Fruit fly (Drosophila melanogaster) whole organism, embryonic: Measurements from ENCODE around the gene CG8814.

Experiments
- ATbp ChIP-seq: fragments of 200-800 bp; sonication (Bioruptor generic); optimal IDR thresholded peaks from 2 replicates; lab custom pipeline; 2017; ENCODE audit warnings: missing biosample characterization, mild to moderate bottlenecking, missing genetic modification characterization, missing genetic modification reagents
- Aef1 ChIP-seq: fragments of 200-800 bp; sonication (Bioruptor generic); IDR thresholded peaks from 3 replicates; pipeline ENCODE4 v1.3.6; 2022; ENCODE audit warnings: missing biosample characterization, missing genetic modification characterization
- Atf-2 ChIP-seq: fragments of 200-800 bp; sonication (Bioruptor generic); optimal IDR thresholded peaks from 2 replicates; lab custom pipeline; 2016; ENCODE audit warnings: missing biosample characterization, missing genetic modification characterization
- CG1024 ChIP-seq: fragments of 200-800 bp; sonication (Bioruptor generic); IDR thresholded peaks from 2 replicates; pipeline ENCODE4 v1.3.6; 2022; ENCODE audit warnings: missing biosample characterization, missing genetic modification characterization
- CG14710 ChIP-seq: fragments of 200-800 bp; sonication (Bioruptor generic); optimal IDR thresholded peaks from 3 replicates; lab custom pipeline; 2019; ENCODE audit warnings: missing biosample characterization, mild to moderate bottlenecking, missing genetic modification characterization, moderate library complexity
- CG1603 ChIP-seq: fragments of 200-800 bp; sonication (Bioruptor generic); optimal IDR thresholded peaks from 2 replicates; lab custom pipeline; 2019; ENCODE audit warnings: missing biosample characterization, mild to moderate bottlenecking, missing genetic modification characterization, moderate library complexity
- CG16779 ChIP-seq: fragments of 200-800 bp; sonication (Bioruptor generic); IDR thresholded peaks from 2 replicates; pipeline ENCODE4 v1.3.6; 2022; ENCODE audit warnings: missing biosample characterization, missing genetic modification characterization
- CG17802 ChIP-seq: fragments of 200-800 bp; sonication (Bioruptor generic); optimal IDR thresholded peaks from 2 replicates; lab custom pipeline; 2018; ENCODE audit warnings: missing biosample characterization, mild to moderate bottlenecking, missing genetic modification characterization, moderate library complexity
- CG2678 ChIP-seq: fragments of 200-800 bp; sonication (Bioruptor generic); optimal IDR thresholded peaks from 3 replicates; lab custom pipeline; 2019; ENCODE audit warnings: missing biosample characterization, mild to moderate bottlenecking, missing genetic modification characterization, moderate library complexity
- CG32532 ChIP-seq: fragments of 200-800 bp; sonication (Bioruptor generic); IDR thresholded peaks from 2 replicates; pipeline ENCODE4 v1.3.6; 2022; ENCODE audit warnings: missing biosample characterization, missing genetic modification characterization
- CG3847 ChIP-seq: fragments of 200-800 bp; sonication (Bioruptor generic); IDR thresholded peaks from 2 replicates; pipeline ENCODE4 v1.3.6; 2022; ENCODE audit warnings: missing biosample characterization, missing genetic modification characterization
- CG4617 ChIP-seq: fragments of 200-800 bp; sonication (Bioruptor generic); optimal IDR thresholded peaks from 3 replicates; lab custom pipeline; 2016; ENCODE audit warnings: missing biosample characterization, missing genetic modification characterization, borderline replicate concordance
- CG6254 ChIP-seq: fragments of 200-800 bp; sonication (Bioruptor generic); optimal IDR thresholded peaks from 3 replicates; lab custom pipeline; 2017; ENCODE audit warnings: mild to moderate bottlenecking, missing biosample characterization, missing genetic modification reagents, missing genetic modification characterization
- CG7963 ChIP-seq: fragments of 200-800 bp; sonication (Bioruptor generic); IDR thresholded peaks from 3 replicates; pipeline ENCODE4 v1.3.6; 2022; ENCODE audit warnings: missing biosample characterization, missing genetic modification characterization; ENCODE audit not compliant: partially characterized antibody
- CHES-1-like ChIP-seq: fragments of 200-800 bp; sonication (Bioruptor generic); optimal IDR thresholded peaks from 2 replicates; lab custom pipeline; 2016; ENCODE audit warnings: missing biosample characterization, missing genetic modification characterization
- Doc3 ChIP-seq: fragments of 200-800 bp; sonication (Bioruptor generic); IDR thresholded peaks from 3 replicates; pipeline ENCODE4 v1.3.6; 2022; ENCODE audit warnings: missing biosample characterization, missing genetic modification characterization; ENCODE audit not compliant: partially characterized antibody
- Fer1 ChIP-seq: fragments of 200-800 bp; sonication (Bioruptor generic); optimal IDR thresholded peaks from 2 replicates; lab custom pipeline; 2017; ENCODE audit warnings: missing biosample characterization, mild to moderate bottlenecking, missing genetic modification characterization
- Gug ChIP-seq: fragments of 200-800 bp; sonication (Bioruptor generic); IDR thresholded peaks from 4 replicates; pipeline ENCODE4 v1.3.6; 2022; ENCODE audit warnings: missing biosample characterization, missing genetic modification characterization
- MESR4 ChIP-seq: fragments of 200-800 bp; sonication (Bioruptor generic); optimal IDR thresholded peaks from 2 replicates; lab custom pipeline; 2018; ENCODE audit warnings: missing biosample characterization, mild to moderate bottlenecking, missing genetic modification characterization, moderate library complexity
- Mad ChIP-seq: fragments of 200-800 bp; sonication (Bioruptor generic); optimal IDR thresholded peaks from 2 replicates; lab custom pipeline; 2016; ENCODE audit warnings: missing biosample characterization, missing genetic modification characterization
- Scr ChIP-seq: fragments of 200-800 bp; sonication (Bioruptor generic); IDR thresholded peaks from 2 replicates; pipeline ENCODE4 v1.3.6; 2022; ENCODE audit warnings: missing biosample characterization, missing genetic modification characterization; ENCODE audit not compliant: partially characterized antibody
- Side ChIP-seq: fragments of 200-800 bp; sonication (Bioruptor generic); optimal IDR thresholded peaks from 2 replicates; lab custom pipeline; 2016; ENCODE audit warnings: missing biosample characterization, missing genetic modification characterization
- Stat92E ChIP-seq, 3 experiments: fragments of >200 bp in 2 of 3; fragments of 200-800 bp in 1 of 3; sonication (Bioruptor generic) in 1 of 3; optimal IDR thresholded peaks; 2 replicates each; lab custom pipeline; 2017 to 2019; ENCODE audit warnings: missing biosample characterization in 3 of 3, missing genetic modification characterization in 3 of 3, mild to moderate bottlenecking in 1 of 3, moderate library complexity in 1 of 3
- Tbp ChIP-seq: fragments of >200 bp; optimal IDR thresholded peaks from 2 replicates; lab custom pipeline; 2018; ENCODE audit warnings: missing biosample characterization, missing genetic modification characterization
- Trl ChIP-seq, 3 experiments: fragments of >200 bp in 2 of 3; fragments of 200-800 bp in 1 of 3; sonication (Bioruptor generic) in 1 of 3; optimal IDR thresholded peaks; 2 replicates in 1 of 3; 3 replicates in 2 of 3; lab custom pipeline; 2016 to 2017; ENCODE audit warnings: missing biosample characterization in 1 of 3, missing genetic modification characterization in 1 of 3
- amos ChIP-seq: fragments of 200-800 bp; sonication (Bioruptor generic); IDR thresholded peaks from 2 replicates; pipeline ENCODE4 v1.3.6; 2022; ENCODE audit warnings: missing biosample characterization, missing genetic modification characterization; ENCODE audit not compliant: partially characterized antibody
- ase ChIP-seq: fragments of 200-800 bp; sonication (Bioruptor generic); IDR thresholded peaks from 3 replicates; pipeline ENCODE4 v1.3.6; 2022; ENCODE audit warnings: missing biosample characterization, missing genetic modification characterization
- bbx ChIP-seq: fragments of 200-800 bp; sonication (Bioruptor generic); IDR thresholded peaks from 2 replicates; pipeline ENCODE4 v1.3.6; 2022; ENCODE audit warnings: missing biosample characterization, missing genetic modification characterization; ENCODE audit not compliant: partially characterized antibody
- bigmax ChIP-seq: fragments of 200-800 bp; sonication (Bioruptor generic); optimal IDR thresholded peaks from 2 replicates; lab custom pipeline; 2018; ENCODE audit warnings: missing biosample characterization, mild to moderate bottlenecking, missing genetic modification characterization
- crp ChIP-seq, 2 experiments: fragments of 200-800 bp; sonication (Bioruptor generic); optimal IDR thresholded peaks; 2 replicates in 1 of 2; 3 replicates in 1 of 2; lab custom pipeline; 2017; ENCODE audit warnings: missing biosample characterization in 2 of 2, missing genetic modification characterization in 2 of 2, mild to moderate bottlenecking in 1 of 2, moderate library complexity in 1 of 2
- dpn ChIP-seq, 2 experiments: fragments of 200-800 bp; sonication (Bioruptor generic); optimal IDR thresholded peaks; 3 replicates each; lab custom pipeline; 2016; ENCODE audit warnings: missing biosample characterization in 2 of 2, missing genetic modification characterization in 2 of 2
- fd64A ChIP-seq: fragments of 200-800 bp; sonication (Bioruptor generic); optimal IDR thresholded peaks from 3 replicates; lab custom pipeline; 2018; ENCODE audit warnings: missing biosample characterization, mild to moderate bottlenecking, missing genetic modification characterization
- jigr1 ChIP-seq: fragments of 200-800 bp; sonication (Bioruptor generic); IDR thresholded peaks from 3 replicates; pipeline ENCODE4 v1.3.6; 2022; ENCODE audit warnings: missing biosample characterization, missing genetic modification characterization
- jumu ChIP-seq: fragments of 200-800 bp; sonication (Bioruptor generic); optimal IDR thresholded peaks from 3 replicates; lab custom pipeline; 2016; ENCODE audit warnings: missing biosample characterization, missing genetic modification characterization
- lilli ChIP-seq: fragments of 200-800 bp; sonication (Bioruptor generic); optimal IDR thresholded peaks from 3 replicates; lab custom pipeline; 2016; ENCODE audit warnings: missing biosample characterization, missing genetic modification characterization
- lmd ChIP-seq: fragments of 200-800 bp; sonication (Bioruptor generic); IDR thresholded peaks from 2 replicates; pipeline ENCODE4 v1.3.6; 2022; ENCODE audit warnings: missing biosample characterization, missing genetic modification characterization
- maf-S ChIP-seq: fragments of 200-800 bp; sonication (Bioruptor generic); optimal IDR thresholded peaks from 2 replicates; lab custom pipeline; 2016; ENCODE audit warnings: missing biosample characterization, missing genetic modification characterization
- nmo ChIP-seq: fragments of 200-800 bp; sonication (Bioruptor generic); optimal IDR thresholded peaks from 2 replicates; lab custom pipeline; 2018; ENCODE audit warnings: missing biosample characterization, mild to moderate bottlenecking, missing genetic modification characterization, moderate library complexity
- sima ChIP-seq: fragments of 200-800 bp; sonication (Bioruptor generic); optimal IDR thresholded peaks from 2 replicates; lab custom pipeline; 2016; ENCODE audit warnings: missing biosample characterization, missing genetic modification characterization
- sisA ChIP-seq: fragments of 200-800 bp; sonication (Bioruptor generic); IDR thresholded peaks from 2 replicates; pipeline ENCODE4 v1.3.6; 2022; ENCODE audit warnings: missing biosample characterization, missing genetic modification characterization
- slbo ChIP-seq: fragments of 200-800 bp; sonication (Bioruptor generic); IDR thresholded peaks from 2 replicates; pipeline ENCODE4 v1.3.6; 2022; ENCODE audit warnings: missing biosample characterization, missing genetic modification characterization
- tna ChIP-seq: fragments of 200-800 bp; sonication (Bioruptor generic); IDR thresholded peaks from 2 replicates; pipeline ENCODE4 v1.3.6; 2022; ENCODE audit warnings: missing biosample characterization, missing genetic modification characterization; ENCODE audit not compliant: partially characterized antibody
- trh ChIP-seq: fragments of 200-800 bp; sonication (Bioruptor generic); optimal IDR thresholded peaks from 2 replicates; lab custom pipeline; 2016; ENCODE audit warnings: missing biosample characterization, missing genetic modification characterization
- unc-4 ChIP-seq: fragments of 200-800 bp; sonication (Bioruptor generic); IDR thresholded peaks from 2 replicates; pipeline ENCODE4 v1.3.6; 2022; ENCODE audit warnings: missing biosample characterization, missing genetic modification characterization; ENCODE audit not compliant: partially characterized antibody
- wdn ChIP-seq: fragments of 200-800 bp; sonication (Bioruptor generic); IDR thresholded peaks from 2 replicates; pipeline ENCODE4 v1.3.6; 2022; ENCODE audit warnings: missing biosample characterization, missing genetic modification characterization
- wek ChIP-seq: fragments of 200-800 bp; sonication (Bioruptor generic); optimal IDR thresholded peaks from 3 replicates; lab custom pipeline; 2018; ENCODE audit warnings: missing biosample characterization, mild to moderate bottlenecking, missing genetic modification characterization, moderate library complexity
- wor ChIP-seq: fragments of 200-800 bp; sonication (Bioruptor generic); IDR thresholded peaks from 2 replicates; pipeline ENCODE4 v1.3.6; 2022; ENCODE audit warnings: missing biosample characterization, missing genetic modification characterization
- zen ChIP-seq: fragments of 200-800 bp; sonication (Bioruptor generic); optimal IDR thresholded peaks from 3 replicates; lab custom pipeline; 2018; ENCODE audit warnings: missing biosample characterization, mild to moderate bottlenecking, missing genetic modification characterization, moderate library complexity

The CG8814 gene

dm6 chr2L:2874542-2875194, at the start of gene CG8814 (continued):
- TF ChIP-seq ase (GFP tag; lab: Robert Waterston, UW) (no peak; the same call in 2 of the 3 replicates), jigr1 (GFP tag; lab: Robert Waterston, UW) (peak; percentile 65; the same call in 2 of the 3 replicates), ATbp (GFP tag; lab: Kevin White, UChicago) (no peak), lmd (GFP tag; lab: Robert Waterston, UW) (peak; percentile 57; the same call in 1 of the 2 replicates), CG14710 (tag; lab: Kevin White, UChicago) (peak; percentile 86), tna (GFP tag; lab: Robert Waterston, UW) (peak; percentile 42), Stat92E (GFP tag; optimal IDR thresholded peaks at IDR 0.05; lab: Kevin White, UChicago) (no peak), jumu (GFP tag; lab: Kevin White, UChicago) (peak; percentile 43), CG2678 (tag; lab: Kevin White, UChicago) (peak; percentile 74), CG6254 (GFP tag; lab: Kevin White, UChicago) (no peak), CG32532 (GFP tag; lab: Robert Waterston, UW) (peak; percentile 79), CG4617 (GFP tag; lab: Kevin White, UChicago) (no peak), CHES-1-like (no peak), sisA (peak; percentile 63), CG1603 (tag; lab: Kevin White, UChicago) (peak; percentile 42), CG7963 (GFP tag; lab: Robert Waterston, UW) (no peak; the same call in 2 of the 3 replicates), zen (tag; lab: Kevin White, UChicago) (peak; percentile 52), wdn (0 out of 2 replicates have a peak, but pooled peaks have one; percentile 3), trh (GFP tag; lab: Kevin White, UChicago) (peak; percentile 45), CG1024 (GFP tag; lab: Robert Waterston, UW) (no peak), Fer1 (GFP tag; lab: Kevin White, UChicago) (peak; percentile 8), Gug (GFP tag; lab: Robert Waterston, UW) (peak; percentile 77; the same call in 3 of the 4 replicates), amos (GFP tag; lab: Robert Waterston, UW) (peak; percentile 79), crp (GFP tag; optimal IDR thresholded peaks at IDR 0.05; lab: Kevin White, UChicago) (peak in 1 of 2 experiments; percentile 39), bigmax (no peak), Mad (GFP tag; lab: Kevin White, UChicago) (peak; percentile 39), fd64A (no peak), maf-S (GFP tag; lab: Kevin White, UChicago) (peak; percentile 42), unc-4 (peak; percentile 81), Tbp (GFP tag; lab: Kevin White, UChicago) (no peak), Atf-2 (GFP tag; lab: Kevin White, UChicago) (no peak), CG16779 (GFP tag; lab: Robert Waterston, UW) (no peak), nmo (GFP tag; lab: Kevin White, UChicago) (peak; percentile 90), wor (peak; percentile 23; the same call in 1 of the 2 replicates), slbo (GFP tag; lab: Robert Waterston, UW) (peak; percentile 85), sima (GFP tag; lab: Kevin White, UChicago) (no peak), CG17802 (peak; percentile 19), Doc3 (GFP tag; lab: Robert Waterston, UW) (peak; percentile 66; the same call in 2 of the 3 replicates), CG3847 (peak; percentile 73), Aef1 (GFP tag; lab: Robert Waterston, UW) (peak; percentile 83), Scr (GFP tag; lab: Robert Waterston, UW) (peak; percentile 87), Trl (optimal IDR thresholded peaks at IDR 0.05; lab: Kevin White, UChicago) (peak in 1 of 2 experiments; percentile 63), Trl (GFP tag; optimal IDR thresholded peaks at IDR 0.05; lab: Kevin White, UChicago) (peak; percentile 30), dpn (GFP tag; optimal IDR thresholded peaks at IDR 0.05; lab: Kevin White, UChicago) (peak; percentile 27 to 75), bbx (GFP tag; lab: Robert Waterston, UW) (peak; percentile 61), Side (GFP tag; lab: Kevin White, UChicago) (no peak), lilli (GFP tag; lab: Kevin White, UChicago) (peak; percentile 92), MESR4 (GFP tag; lab: Kevin White, UChicago) (peak; percentile 61), wek (GFP tag; lab: Kevin White, UChicago) (no peak)
